Fruit fly (Drosophila melanogaster): Measurements from ENCODE around the gene aurB.

DNA sequence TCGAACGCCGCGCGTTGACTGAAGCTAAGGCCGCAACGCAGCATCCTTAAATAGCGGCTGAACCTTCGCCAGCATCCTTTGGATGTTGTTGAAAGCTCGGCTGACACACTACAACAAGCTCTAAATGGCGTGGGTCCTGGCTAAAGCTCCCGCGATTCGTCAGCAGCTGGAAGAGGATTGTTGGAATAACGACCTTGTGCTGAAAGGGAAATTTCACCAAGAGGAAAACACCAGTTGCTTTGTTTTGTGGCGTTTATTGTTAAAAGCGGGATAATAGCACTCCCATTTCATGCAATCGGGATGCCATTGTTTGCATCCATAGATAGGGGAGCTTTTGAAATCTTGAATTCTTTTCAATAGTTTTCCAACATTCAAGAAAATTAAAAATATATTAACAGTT, 20.4 kb downstream of the aurB start, which contains the start of gene Nos:
- no peak for TF ChIP-seq CG33017 (tag; optimal IDR thresholded peaks at IDR 0.05)
- TF ChIP-seq tj (GFP tag; optimal IDR thresholded peaks at IDR 0.05), result no peak
- TF ChIP-seq bab1 (GFP tag; optimal IDR thresholded peaks at IDR 0.05), result no peak
- TF ChIP-seq CG14711 (tag; optimal IDR thresholded peaks at IDR 0.05), result no peak
- no peak for TF ChIP-seq toe (GFP tag; optimal IDR thresholded peaks at IDR 0.05)
- TF ChIP-seq kay (GFP tag; ENCODE audit: borderline replicate concordance), result no peak
- TF ChIP-seq CG7045 (GFP tag; optimal IDR thresholded peaks at IDR 0.05), result no peak

Data from whole organism, adult.